Fruit fly (Drosophila melanogaster) whole organism, embryonic: Measurements from ENCODE around the gene CG33110.
A peak's percentile ranks its signal among the peaks of the same experiment; 100 is the strongest.

ENCODE experiments used
- ATbp ChIP-seq: fragments of 200-800 bp; sonication (Bioruptor generic); optimal IDR thresholded peaks from 2 replicates; lab custom pipeline; 2017; ENCODE audit warnings: missing biosample characterization, mild to moderate bottlenecking, missing genetic modification characterization, missing genetic modification reagents
- Adf1 ChIP-seq: fragments of 200-800 bp; sonication (Bioruptor generic); IDR thresholded peaks from 2 replicates; pipeline ENCODE4 v1.3.6; 2022; ENCODE audit warnings: missing biosample characterization, missing genetic modification characterization
- CG10267 ChIP-seq: fragments of 200-800 bp; sonication (Bioruptor generic); optimal IDR thresholded peaks from 2 replicates; lab custom pipeline; 2018; ENCODE audit warnings: missing biosample characterization, mild to moderate bottlenecking, missing genetic modification characterization, moderate library complexity
- CG12071 ChIP-seq: fragments of 200-800 bp; sonication (Bioruptor generic); optimal IDR thresholded peaks from 3 replicates; lab custom pipeline; 2018; ENCODE audit warnings: missing biosample characterization, mild to moderate bottlenecking, missing genetic modification characterization
- CG13123 ChIP-seq: fragments of 200-800 bp; sonication (Bioruptor generic); optimal IDR thresholded peaks from 2 replicates; lab custom pipeline; 2016; ENCODE audit warnings: missing biosample characterization, missing genetic modification characterization
- CG13287 ChIP-seq: fragments of 200-800 bp; sonication (Bioruptor generic); IDR thresholded peaks from 2 replicates; pipeline ENCODE4 v1.3.6; 2022; ENCODE audit warnings: missing biosample characterization, missing genetic modification characterization; ENCODE audit not compliant: partially characterized antibody
- CG13296 ChIP-seq: fragments of 200-800 bp; sonication (Bioruptor generic); optimal IDR thresholded peaks from 3 replicates; lab custom pipeline; 2018; ENCODE audit warnings: missing biosample characterization, mild to moderate bottlenecking, missing genetic modification characterization
- CG14014 ChIP-seq: fragments of 200-800 bp; sonication (Bioruptor generic); IDR thresholded peaks from 2 replicates; pipeline ENCODE4 v1.3.6; 2022; ENCODE audit warnings: missing biosample characterization, missing genetic modification characterization
- CG14710 ChIP-seq: fragments of 200-800 bp; sonication (Bioruptor generic); optimal IDR thresholded peaks from 3 replicates; lab custom pipeline; 2019; ENCODE audit warnings: missing biosample characterization, mild to moderate bottlenecking, missing genetic modification characterization, moderate library complexity
- CG15011 ChIP-seq: fragments of 200-800 bp; sonication (Bioruptor generic); optimal IDR thresholded peaks from 3 replicates; lab custom pipeline; 2018; ENCODE audit warnings: missing biosample characterization, mild to moderate bottlenecking, missing genetic modification characterization
- CG16813 ChIP-seq: fragments of 200-800 bp; sonication (Bioruptor generic); IDR thresholded peaks from 3 replicates; pipeline ENCODE4 v1.3.6; 2022; ENCODE audit warnings: missing biosample characterization, missing genetic modification characterization; ENCODE audit not compliant: partially characterized antibody
- CG17568 ChIP-seq: fragments of 200-800 bp; sonication (Bioruptor generic); optimal IDR thresholded peaks from 2 replicates; lab custom pipeline; 2018; ENCODE audit warnings: missing biosample characterization, mild to moderate bottlenecking, missing genetic modification characterization, moderate library complexity
- CG18619 ChIP-seq: fragments of 200-800 bp; sonication (Bioruptor generic); optimal IDR thresholded peaks from 3 replicates; lab custom pipeline; 2017; ENCODE audit warnings: missing biosample characterization, mild to moderate bottlenecking, missing genetic modification characterization
- CG2199 ChIP-seq: fragments of 200-800 bp; sonication (Bioruptor generic); IDR thresholded peaks from 3 replicates; pipeline ENCODE4 v1.3.6; 2022; ENCODE audit warnings: missing biosample characterization, missing genetic modification characterization
- CG30020 ChIP-seq: fragments of 200-800 bp; optimal IDR thresholded peaks from 2 replicates; lab custom pipeline; 2019; ENCODE audit warnings: missing biosample characterization, mild to moderate bottlenecking, missing genetic modification characterization, moderate library complexity
- CG31441 ChIP-seq: fragments of 200-800 bp; sonication (Bioruptor generic); IDR thresholded peaks from 2 replicates; pipeline ENCODE4 v1.3.6; 2022; ENCODE audit warnings: missing biosample characterization, missing genetic modification characterization
- CG3838 ChIP-seq: fragments of 200-800 bp; sonication (Bioruptor generic); optimal IDR thresholded peaks from 3 replicates; lab custom pipeline; 2016; ENCODE audit warnings: missing biosample characterization, missing genetic modification characterization
- CG4360 ChIP-seq: fragments of 200-800 bp; sonication (Bioruptor generic); IDR thresholded peaks from 2 replicates; pipeline ENCODE4 v1.3.6; 2022; ENCODE audit warnings: missing biosample characterization, missing genetic modification characterization
- CG7928 ChIP-seq: fragments of 200-800 bp; sonication (Bioruptor generic); optimal IDR thresholded peaks from 2 replicates; lab custom pipeline; 2017; ENCODE audit warnings: missing biosample characterization, mild to moderate bottlenecking, missing genetic modification characterization
- CG7987 ChIP-seq: fragments of 200-800 bp; sonication (Bioruptor generic); optimal IDR thresholded peaks from 2 replicates; lab custom pipeline; 2018; ENCODE audit warnings: missing biosample characterization, mild to moderate bottlenecking, missing genetic modification characterization, moderate library complexity
- CG8388 ChIP-seq: fragments of 200-800 bp; sonication (Bioruptor generic); optimal IDR thresholded peaks from 2 replicates; lab custom pipeline; 2019; ENCODE audit warnings: missing biosample characterization, mild to moderate bottlenecking, missing genetic modification characterization, moderate library complexity
- CG9817 ChIP-seq: fragments of 200-800 bp; sonication (Bioruptor generic); optimal IDR thresholded peaks from 2 replicates; lab custom pipeline; 2018; ENCODE audit warnings: missing biosample characterization, mild to moderate bottlenecking, missing genetic modification characterization, moderate library complexity
- CTCF ChIP-seq: fragments of 200-800 bp; sonication (Bioruptor generic); optimal IDR thresholded peaks from 2 replicates; lab custom pipeline; 2017; ENCODE audit warnings: missing biosample characterization, mild to moderate bottlenecking, missing genetic modification characterization, moderate library complexity
- Deaf1 ChIP-seq: fragments of 200-800 bp; optimal IDR thresholded peaks from 3 replicates; lab custom pipeline; 2019; ENCODE audit warnings: missing biosample characterization, mild to moderate bottlenecking, missing genetic modification characterization, moderate library complexity
- Ets97D ChIP-seq: fragments of 200-800 bp; sonication (Bioruptor generic); optimal IDR thresholded peaks from 3 replicates; lab custom pipeline; 2016; ENCODE audit warnings: missing biosample characterization, missing genetic modification characterization
- GATAe ChIP-seq: fragments of 200-800 bp; sonication (Bioruptor generic); conservative IDR thresholded peaks from 2 replicates; pipeline ENCODE4 v1.3.6; 2022; ENCODE audit warnings: missing biosample characterization, missing genetic modification characterization
- HmgD ChIP-seq: fragments of 200-800 bp; sonication (Bioruptor generic); optimal IDR thresholded peaks from 3 replicates; lab custom pipeline; 2016; ENCODE audit warnings: missing biosample characterization, missing genetic modification characterization
- MBD-R2 ChIP-seq: fragments of 200-800 bp; sonication (Bioruptor generic); IDR thresholded peaks from 2 replicates; pipeline ENCODE4 v1.3.6; 2022; ENCODE audit warnings: missing biosample characterization, missing genetic modification characterization
- MTF-1 ChIP-seq: fragments of 200-800 bp; sonication (Bioruptor generic); optimal IDR thresholded peaks from 2 replicates; lab custom pipeline; 2018; ENCODE audit warnings: missing biosample characterization, mild to moderate bottlenecking, missing genetic modification characterization, borderline replicate concordance
- NFAT ChIP-seq: fragments of 200-800 bp; sonication (Bioruptor generic); IDR thresholded peaks from 2 replicates; pipeline ENCODE4 v1.3.6; 2022; ENCODE audit warnings: missing biosample characterization, missing genetic modification characterization
- Opbp ChIP-seq: fragments of 200-800 bp; sonication (Bioruptor generic); IDR thresholded peaks from 3 replicates; pipeline ENCODE4 v1.3.6; 2022; ENCODE audit warnings: missing biosample characterization, missing genetic modification characterization; ENCODE audit not compliant: partially characterized antibody
- Poxn ChIP-seq: fragments of 200-800 bp; sonication (Bioruptor generic); IDR thresholded peaks from 2 replicates; pipeline ENCODE4 v1.3.6; 2022; ENCODE audit warnings: missing biosample characterization, missing genetic modification characterization
- Rfx ChIP-seq: fragments of 200-800 bp; sonication (Bioruptor generic); IDR thresholded peaks from 2 replicates; pipeline ENCODE4 v1.3.6; 2022; ENCODE audit warnings: missing biosample characterization, missing genetic modification characterization
- Sin3A ChIP-seq: fragments of >200 bp; optimal IDR thresholded peaks from 2 replicates; lab custom pipeline; 2018
- ap ChIP-seq: fragments of 200-800 bp; sonication (Bioruptor generic); IDR thresholded peaks from 2 replicates; pipeline ENCODE4 v1.3.6; 2022; ENCODE audit warnings: missing biosample characterization, missing genetic modification characterization
- bbx ChIP-seq: fragments of 200-800 bp; sonication (Bioruptor generic); IDR thresholded peaks from 2 replicates; pipeline ENCODE4 v1.3.6; 2022; ENCODE audit warnings: missing biosample characterization, missing genetic modification characterization; ENCODE audit not compliant: partially characterized antibody
- cas ChIP-seq: fragments of 200-800 bp; sonication (Bioruptor generic); IDR thresholded peaks from 2 replicates; pipeline ENCODE4 v1.3.6; 2022; ENCODE audit warnings: missing biosample characterization, missing genetic modification characterization
- danr ChIP-seq: fragments of 200-800 bp; sonication (Bioruptor generic); IDR thresholded peaks from 2 replicates; pipeline ENCODE4 v1.3.6; 2022; ENCODE audit warnings: missing biosample characterization, missing genetic modification characterization
- gro ChIP-seq: fragments of 200-800 bp; sonication (Bioruptor generic); optimal IDR thresholded peaks from 2 replicates; lab custom pipeline; 2016; ENCODE audit warnings: missing biosample characterization, missing genetic modification characterization
- ham ChIP-seq: fragments of 200-800 bp; sonication (Bioruptor generic); IDR thresholded peaks from 2 replicates; pipeline ENCODE4 v1.3.6; 2022; ENCODE audit warnings: missing biosample characterization, missing genetic modification characterization
- hbn ChIP-seq: fragments of 200-800 bp; sonication (Bioruptor generic); IDR thresholded peaks from 2 replicates; pipeline ENCODE4 v1.3.6; 2022; ENCODE audit warnings: missing biosample characterization, missing genetic modification characterization; ENCODE audit not compliant: partially characterized antibody
- inv ChIP-seq: fragments of 200-800 bp; sonication (Bioruptor generic); IDR thresholded peaks from 2 replicates; pipeline ENCODE4 v1.3.6; 2022; ENCODE audit warnings: missing biosample characterization, missing genetic modification characterization; ENCODE audit not compliant: partially characterized antibody
- klu ChIP-seq: fragments of 200-800 bp; sonication (Bioruptor generic); IDR thresholded peaks from 2 replicates; pipeline ENCODE4 v1.3.6; 2022; ENCODE audit warnings: missing biosample characterization, missing genetic modification characterization
- knrl ChIP-seq: fragments of 200-800 bp; sonication (Bioruptor generic); IDR thresholded peaks from 3 replicates; pipeline ENCODE4 v1.3.6; 2022; ENCODE audit warnings: missing biosample characterization, missing genetic modification characterization; ENCODE audit not compliant: partially characterized antibody
- nerfin-2 ChIP-seq: fragments of 200-800 bp; sonication (Bioruptor generic); IDR thresholded peaks from 2 replicates; pipeline ENCODE4 v1.3.6; 2022; ENCODE audit warnings: missing biosample characterization, missing genetic modification characterization; ENCODE audit not compliant: partially characterized antibody
- oc ChIP-seq: fragments of 200-800 bp; sonication (Bioruptor generic); optimal IDR thresholded peaks from 2 replicates; lab custom pipeline; 2018; ENCODE audit warnings: missing biosample characterization, mild to moderate bottlenecking, missing genetic modification characterization, moderate library complexity
- rib ChIP-seq: fragments of 200-800 bp; sonication (Bioruptor generic); IDR thresholded peaks from 2 replicates; pipeline ENCODE4 v1.3.6; 2022; ENCODE audit warnings: missing biosample characterization, missing genetic modification characterization
- ttk ChIP-seq: fragments of 200-800 bp; sonication (Bioruptor generic); IDR thresholded peaks from 2 replicates; pipeline ENCODE4 v2.1.2; 2022; ENCODE audit warnings: missing biosample characterization, missing genetic modification characterization
- usp ChIP-seq: fragments of >200 bp; optimal IDR thresholded peaks from 2 replicates; lab custom pipeline; 2017; ENCODE audit warnings: missing biosample characterization, missing genetic modification characterization
- zen2 ChIP-seq: fragments of 200-800 bp; sonication (Bioruptor generic); IDR thresholded peaks from 3 replicates; pipeline ENCODE4 v1.3.6; 2022; ENCODE audit warnings: missing biosample characterization, missing genetic modification characterization; ENCODE audit not compliant: partially characterized antibody

The CG33110 gene

dm6 chr3R:22528264-22529158 lies 41.5 kb upstream of the CG33110 start, which contains the start of gene CG5346 (continued):
- no peak for TF ChIP-seq CG18619 (GFP tag; lab: Kevin White, UChicago)
- TF ChIP-seq CG3838 (GFP tag; lab: Kevin White, UChicago): no peak
- no peak for TF ChIP-seq CG13296 (GFP tag; lab: Kevin White, UChicago)
- TF ChIP-seq oc (tag; lab: Kevin White, UChicago): no peak
- TF ChIP-seq CG12071: no peak
- TF ChIP-seq CG9817 (tag; lab: Kevin White, UChicago): no peak
- TF ChIP-seq CTCF (GFP tag; lab: Kevin White, UChicago): peak; percentile 56
- no peak for TF ChIP-seq ap
- TF ChIP-seq klu (GFP tag; lab: Robert Waterston, UW): no peak
- TF ChIP-seq usp (GFP tag; lab: Kevin White, UChicago): no peak
- no peak for TF ChIP-seq CG8388 (GFP tag; lab: Kevin White, UChicago)
- no peak for TF ChIP-seq Poxn (GFP tag; lab: Robert Waterston, UW)
- peak; percentile 78 for TF ChIP-seq inv
- TF ChIP-seq CG2199 (GFP tag; lab: Robert Waterston, UW): peak; percentile 59; the same call in 1 of the 3 replicates
- TF ChIP-seq NFAT (GFP tag; lab: Robert Waterston, UW): peak; percentile 45; the same call in 1 of the 2 replicates
- peak; percentile 91 for TF ChIP-seq bbx (GFP tag; lab: Robert Waterston, UW)
- TF ChIP-seq CG31441 (GFP tag; lab: Robert Waterston, UW): 0 out of 2 replicates have a peak, but pooled peaks have one; percentile 37
- TF ChIP-seq zen2 (GFP tag; lab: Robert Waterston, UW): peak; percentile 36; the same call in 2 of the 3 replicates
- TF ChIP-seq CG14014: no peak
- TF ChIP-seq Adf1 (GFP tag; lab: Robert Waterston, UW): no peak
- TF ChIP-seq CG15011: no peak
- TF ChIP-seq MTF-1 (GFP tag; lab: Kevin White, UChicago): no peak
- peak; percentile 78 for TF ChIP-seq nerfin-2 (GFP tag; lab: Robert Waterston, UW)
- peak; percentile 55 for TF ChIP-seq Deaf1 (tag; lab: Kevin White, UChicago)
- peak; percentile 87 for TF ChIP-seq knrl (GFP tag; lab: Robert Waterston, UW)
- TF ChIP-seq hbn (GFP tag; lab: Robert Waterston, UW): peak; percentile 84
- no peak for TF ChIP-seq CG17568 (GFP tag; lab: Kevin White, UChicago)
- TF ChIP-seq Rfx (GFP tag; lab: Robert Waterston, UW): peak; percentile 30; the same call in 1 of the 2 replicates
- no peak for TF ChIP-seq ttk (GFP tag; lab: Robert Waterston, UW)
- peak; percentile 28 for TF ChIP-seq gro (GFP tag; lab: Kevin White, UChicago)
- TF ChIP-seq CG16813 (GFP tag; lab: Robert Waterston, UW): peak; percentile 88
- peak; percentile 36 for TF ChIP-seq CG7987 (GFP tag; lab: Kevin White, UChicago)
- TF ChIP-seq CG13287 (GFP tag; lab: Robert Waterston, UW): peak; percentile 87
- peak; percentile 61 for TF ChIP-seq rib
- TF ChIP-seq MBD-R2: peak; percentile 27

dm6 chr3R:22530305-22530704 lies 39.7 kb upstream of the CG33110 start, which contains the start of gene CG33099:
TSS of gene CG33099 (minus strand) at chr3R:22530572.
- TF ChIP-seq CG13123 (GFP tag; lab: Kevin White, UChicago) (peak; percentile 30), Sin3A (lab: Kevin White, UChicago) (no peak), CG30020 (tag; lab: Kevin White, UChicago) (no peak), HmgD (no peak), Ets97D (GFP tag; lab: Kevin White, UChicago) (no peak), cas (no peak), ham (no peak), CG10267 (tag; lab: Kevin White, UChicago) (peak; percentile 7), CG7928 (GFP tag; lab: Kevin White, UChicago) (no peak), GATAe (GFP tag; lab: Robert Waterston, UW) (peak; percentile 64; the same call in 1 of the 2 replicates), CG4360 (no peak), danr (GFP tag; lab: Robert Waterston, UW) (no peak), CG14710 (tag; lab: Kevin White, UChicago) (peak; percentile 33), Opbp (GFP tag; lab: Robert Waterston, UW) (no peak), ATbp (GFP tag; lab: Kevin White, UChicago) (peak; percentile 61)
